Fruit fly (Drosophila melanogaster) whole organism, wandering third instar larva: ENCODE data around the gene CG14273.

ENCODE experiments used
- Hnf4 ChIP-seq: fragments of 200-800 bp; sonication (Bioruptor generic); optimal IDR thresholded peaks from 2 replicates; lab custom pipeline; 2016; ENCODE audit warnings: missing biosample characterization, mild to moderate bottlenecking, missing genetic modification characterization
- Myc ChIP-seq: fragments of >200 bp; optimal IDR thresholded peaks from 2 replicates; lab custom pipeline; 2017
- OdsH ChIP-seq: fragments of 200-800 bp; sonication (Bioruptor generic); optimal IDR thresholded peaks from 2 replicates; lab custom pipeline; 2016; ENCODE audit warnings: missing biosample characterization, mild to moderate bottlenecking, missing genetic modification characterization
- jim ChIP-seq: fragments of 175-275, 200-325 bp; sonication (Bioruptor generic); optimal IDR thresholded peaks from 2 replicates; lab custom pipeline; 2016; ENCODE audit warnings: missing biosample characterization, mild to moderate bottlenecking, missing genetic modification characterization
- psq ChIP-seq: fragments of 200-800 bp; sonication (Bioruptor generic); optimal IDR thresholded peaks from 3 replicates; lab custom pipeline; 2017; ENCODE audit warnings: missing biosample characterization, mild to moderate bottlenecking, missing genetic modification characterization, moderate library complexity

DNA sequence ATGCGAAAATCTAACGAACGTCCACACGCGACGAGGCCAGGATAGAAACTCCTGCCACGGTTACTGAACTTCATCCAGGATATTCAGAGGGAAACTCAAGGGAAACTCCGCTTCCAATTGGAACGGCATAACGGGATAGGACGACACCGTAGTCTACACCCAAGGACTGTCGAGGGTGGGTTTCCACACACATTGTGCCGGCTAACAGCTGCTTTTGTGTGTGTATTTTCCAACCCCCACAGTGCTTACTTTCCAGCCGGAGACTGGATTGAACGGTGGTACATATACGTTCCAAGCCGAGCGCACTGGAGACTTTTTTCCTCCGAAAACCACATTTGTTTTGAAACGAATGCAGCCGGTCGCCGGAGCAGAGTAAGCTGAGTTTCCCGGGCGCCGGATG, 45.4 kb upstream of the CG14273 start:
- TF ChIP-seq OdsH (GFP tag; lab: Kevin White, UChicago) (no peak), Myc (lab: Kevin White, UChicago) (no peak), Hnf4 (GFP tag; lab: Kevin White, UChicago) (no peak), psq (GFP tag; lab: Kevin White, UChicago) (no peak), jim (GFP tag; lab: Kevin White, UChicago) (no peak)
